Fruit fly (Drosophila melanogaster): ENCODE measurements around the gene CG1958.

Gene CG1958

dm6 chrX:7299399-7300355 lies 33.0 kb downstream of the CG1958 start (continued):
- TF ChIP-seq CG8632 (GFP tag; optimal IDR thresholded peaks at IDR 0.05) (peak; percentile 48), Blimp-1 (GFP tag; optimal IDR thresholded peaks at IDR 0.05) (no peak), CG6276 (GFP tag; optimal IDR thresholded peaks at IDR 0.05) (peak; percentile 69), CG16779 (tag; optimal IDR thresholded peaks at IDR 0.05) (no peak), CG6792 (GFP tag; optimal IDR thresholded peaks at IDR 0.05) (peak; percentile 75), Sox14 (GFP tag; optimal IDR thresholded peaks at IDR 0.05) (peak; percentile 40), CG7368 (GFP tag; optimal IDR thresholded peaks at IDR 0.05) (peak; percentile 21), CG15336 (GFP tag; IDR thresholded peaks at IDR 0.05) (peak; percentile 69), fd59A (GFP tag; optimal IDR thresholded peaks at IDR 0.05) (peak; percentile 56), Gug (GFP tag; IDR thresholded peaks at IDR 0.05) (no peak)

dm6 chrX:7300356-7300721 lies 33.6 kb downstream of the CG1958 start:
- TF ChIP-seq CG6276 (GFP tag; optimal IDR thresholded peaks at IDR 0.05), result peak; percentile 11
- peak; percentile 11 for TF ChIP-seq CG7368 (GFP tag; optimal IDR thresholded peaks at IDR 0.05)
- peak; percentile 10 for TF ChIP-seq CG10631 (GFP tag; optimal IDR thresholded peaks at IDR 0.05)
- TF ChIP-seq Hr39 (GFP tag; optimal IDR thresholded peaks at IDR 0.05), result peak; percentile 25
- peak; percentile 12 for TF ChIP-seq Ets21C (GFP tag; optimal IDR thresholded peaks at IDR 0.05)
- TF ChIP-seq Hr38 (GFP tag; optimal IDR thresholded peaks at IDR 0.05), result no peak
- TF ChIP-seq net (GFP tag; optimal IDR thresholded peaks at IDR 0.05), result peak; percentile 44
- TF ChIP-seq CG31627 (GFP tag; optimal IDR thresholded peaks at IDR 0.05), result peak; percentile 33
- peak; percentile 47 for TF ChIP-seq esn (GFP tag; optimal IDR thresholded peaks at IDR 0.05)
- peak; percentile 9 for TF ChIP-seq CG1621 (tag; optimal IDR thresholded peaks at IDR 0.05)
- TF ChIP-seq CG6792 (GFP tag; optimal IDR thresholded peaks at IDR 0.05), result peak; percentile 13
- TF ChIP-seq fd85E (GFP tag; optimal IDR thresholded peaks at IDR 0.05), result no peak
- peak; percentile 38 for TF ChIP-seq Met (GFP tag; optimal IDR thresholded peaks at IDR 0.05)
- TF ChIP-seq Smox (GFP tag; optimal IDR thresholded peaks at IDR 0.05), result no peak
- peak; percentile 83 for TF ChIP-seq dsx (GFP tag; optimal IDR thresholded peaks at IDR 0.05; ENCODE audit: poor library complexity, severe bottlenecking)
- peak; percentile 27 for TF ChIP-seq Sox14 (GFP tag; optimal IDR thresholded peaks at IDR 0.05)
- no peak for TF ChIP-seq achi (GFP tag; optimal IDR thresholded peaks at IDR 0.05)
- TF ChIP-seq CG6163 (GFP tag; IDR thresholded peaks at IDR 0.05), result peak; percentile 63
- TF ChIP-seq CG34406 (GFP tag; optimal IDR thresholded peaks at IDR 0.05), result peak; percentile 8
- TF ChIP-seq CG6808 (GFP tag; optimal IDR thresholded peaks at IDR 0.05), result peak; percentile 29
- no peak for TF ChIP-seq Eip93F (GFP tag; optimal IDR thresholded peaks at IDR 0.05)
- TF ChIP-seq CG11294 (GFP tag; IDR thresholded peaks at IDR 0.05), result peak; percentile 28
- peak; percentile 13; the same call in 1 of the 2 replicates for TF ChIP-seq CG15336 (GFP tag; IDR thresholded peaks at IDR 0.05)
- 0 out of 3 replicates have a peak, but pooled peaks have one; percentile 25 for TF ChIP-seq CG8119 (GFP tag; IDR thresholded peaks at IDR 0.05)
- TF ChIP-seq CG3032 (tag; optimal IDR thresholded peaks at IDR 0.05), result peak; percentile 62
- peak; percentile 48 for TF ChIP-seq pdm3 (GFP tag; optimal IDR thresholded peaks at IDR 0.05)
- TF ChIP-seq Eip78C (GFP tag), result peak; percentile 86
- no peak for TF ChIP-seq CG8632 (GFP tag; optimal IDR thresholded peaks at IDR 0.05)
- peak; percentile 15 for TF ChIP-seq Hr4 (GFP tag; optimal IDR thresholded peaks at IDR 0.05)
- peak in 1 of 2 experiments; percentile 39 for TF ChIP-seq salr (GFP tag; optimal IDR thresholded peaks at IDR 0.05)
- no peak for TF ChIP-seq svp (GFP tag)
- no peak for TF ChIP-seq CG11902 (GFP tag; optimal IDR thresholded peaks at IDR 0.05)
- no peak for TF ChIP-seq Sox102F (GFP tag; optimal IDR thresholded peaks at IDR 0.05)
- TF ChIP-seq CG3919 (GFP tag; optimal IDR thresholded peaks at IDR 0.05), result peak; percentile 48
- peak; percentile 32 for TF ChIP-seq Gug (GFP tag; IDR thresholded peaks at IDR 0.05)
- peak; percentile 44; the same call in 1 of the 3 replicates for TF ChIP-seq eg (GFP tag; IDR thresholded peaks at IDR 0.05)
- no peak for TF ChIP-seq CG6854 (GFP tag; optimal IDR thresholded peaks at IDR 0.05)
- no peak for TF ChIP-seq CG16779 (tag; optimal IDR thresholded peaks at IDR 0.05)
- no peak for TF ChIP-seq CG11762 (GFP tag; optimal IDR thresholded peaks at IDR 0.05; ENCODE audit: insufficient read depth)
- TF ChIP-seq OdsH (GFP tag; optimal IDR thresholded peaks at IDR 0.05), result no peak
- no peak for TF ChIP-seq Lpt (GFP tag; optimal IDR thresholded peaks at IDR 0.05)
- peak; percentile 19 for TF ChIP-seq cyc (GFP tag; optimal IDR thresholded peaks at IDR 0.05)
- peak; percentile 21 for TF ChIP-seq lz (GFP tag; optimal IDR thresholded peaks at IDR 0.05)
- no peak for TF ChIP-seq CG4318 (GFP tag; optimal IDR thresholded peaks at IDR 0.05)
- TF ChIP-seq CG8319 (GFP tag; optimal IDR thresholded peaks at IDR 0.05), result no peak

Data from whole organism, prepupa.